Fruit fly (Drosophila melanogaster): Measurements from ENCODE around the gene ppk18.

DNA sequence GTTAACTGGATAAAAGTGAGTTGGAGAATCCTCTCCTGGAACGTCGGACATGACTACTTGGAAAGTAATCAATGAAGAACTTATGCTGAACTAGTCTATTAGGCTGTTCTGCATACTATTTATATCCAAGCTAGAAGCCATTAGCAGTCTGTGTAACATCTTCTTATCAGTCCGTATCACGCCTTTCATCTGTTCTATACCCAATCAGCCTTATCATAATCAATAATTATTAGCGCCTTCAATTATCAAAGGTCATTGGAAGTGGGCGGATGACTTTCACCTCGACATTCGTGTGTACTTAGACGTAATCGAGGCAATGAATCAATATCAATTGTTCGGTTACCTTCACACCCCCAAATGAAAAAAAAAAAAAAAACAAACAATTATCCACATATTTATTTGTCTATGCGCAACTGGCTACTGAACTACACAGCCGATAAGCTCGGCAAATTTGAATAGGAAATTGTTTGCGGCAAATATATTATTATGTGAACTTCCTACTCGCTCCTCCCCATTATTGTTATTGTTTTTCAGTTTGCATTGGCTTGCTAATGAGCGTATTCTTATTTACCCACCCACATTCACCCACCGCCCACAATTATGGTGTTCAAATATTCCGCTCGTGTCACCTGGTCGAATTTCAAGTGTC lies 4.3 kb upstream of the ppk18 start, which contains the start of the genes ppk11 and ppk16:
- no peak for TF ChIP-seq Dll (optimal IDR thresholded peaks at IDR 0.05)
- TF ChIP-seq psq (optimal IDR thresholded peaks at IDR 0.05), result no peak
- no peak for TF ChIP-seq CG8478 (optimal IDR thresholded peaks at IDR 0.05)
- no peak for TF ChIP-seq usp (GFP tag; optimal IDR thresholded peaks at IDR 0.05)
- no peak for TF ChIP-seq pan (optimal IDR thresholded peaks at IDR 0.05)
- no peak for TF ChIP-seq EcR (GFP tag; optimal IDR thresholded peaks at IDR 0.05)

Data from whole organism.